Fruit fly (Drosophila melanogaster) whole organism, embryonic: Measurements from ENCODE around the gene CG13364.

Experiments used
- Bgb ChIP-seq: fragments of 200-800 bp; sonication (Bioruptor generic); IDR thresholded peaks from 2 replicates; pipeline ENCODE4 v1.3.6; 2022; ENCODE audit warnings: missing biosample characterization, missing genetic modification characterization; ENCODE audit not compliant: partially characterized antibody
- CG16779 ChIP-seq: fragments of 200-800 bp; sonication (Bioruptor generic); IDR thresholded peaks from 2 replicates; pipeline ENCODE4 v1.3.6; 2022; ENCODE audit warnings: missing biosample characterization, missing genetic modification characterization
- CG6813 ChIP-seq: fragments of 200-800 bp; sonication (Bioruptor generic); optimal IDR thresholded peaks from 2 replicates; lab custom pipeline; 2017; ENCODE audit warnings: missing biosample characterization, missing genetic modification characterization, mild to moderate bottlenecking, moderate library complexity, missing genetic modification reagents
- CG7556 ChIP-seq: fragments of 200-800 bp; sonication (Bioruptor generic); optimal IDR thresholded peaks from 2 replicates; lab custom pipeline; 2017; ENCODE audit warnings: missing biosample characterization, mild to moderate bottlenecking, missing genetic modification characterization
- Hr78 ChIP-seq, 2 experiments: fragments of 200-800 bp in 1 of 2; fragments of >200 bp in 1 of 2; sonication (Bioruptor generic) in 1 of 2; optimal IDR thresholded peaks; 2 replicates each; lab custom pipeline; 2017 to 2019; ENCODE audit warnings: missing biosample characterization in 2 of 2, missing genetic modification characterization in 2 of 2, mild to moderate bottlenecking in 1 of 2, moderate library complexity in 1 of 2
- Lim3 ChIP-seq: fragments of 200-800 bp; sonication (Bioruptor generic); IDR thresholded peaks from 2 replicates; pipeline ENCODE4 v1.3.6; 2022; ENCODE audit warnings: missing biosample characterization, missing genetic modification characterization
- NC2β ChIP-seq: fragments of 200-800 bp; sonication (Bioruptor generic); optimal IDR thresholded peaks from 2 replicates; lab custom pipeline; 2016; ENCODE audit warnings: missing biosample characterization, missing genetic modification characterization
- jigr1 ChIP-seq: fragments of 200-800 bp; sonication (Bioruptor generic); IDR thresholded peaks from 3 replicates; pipeline ENCODE4 v1.3.6; 2022; ENCODE audit warnings: missing biosample characterization, missing genetic modification characterization
- sens-2 ChIP-seq: fragments of 200-800 bp; sonication (Bioruptor generic); IDR thresholded peaks from 2 replicates; pipeline ENCODE4 v1.3.6; 2022; ENCODE audit warnings: missing biosample characterization, missing genetic modification characterization
- stc ChIP-seq: fragments of 200-800 bp; sonication (Bioruptor generic); IDR thresholded peaks from 2 replicates; pipeline ENCODE4 v1.3.6; 2022; ENCODE audit warnings: missing biosample characterization, missing genetic modification characterization

DNA sequence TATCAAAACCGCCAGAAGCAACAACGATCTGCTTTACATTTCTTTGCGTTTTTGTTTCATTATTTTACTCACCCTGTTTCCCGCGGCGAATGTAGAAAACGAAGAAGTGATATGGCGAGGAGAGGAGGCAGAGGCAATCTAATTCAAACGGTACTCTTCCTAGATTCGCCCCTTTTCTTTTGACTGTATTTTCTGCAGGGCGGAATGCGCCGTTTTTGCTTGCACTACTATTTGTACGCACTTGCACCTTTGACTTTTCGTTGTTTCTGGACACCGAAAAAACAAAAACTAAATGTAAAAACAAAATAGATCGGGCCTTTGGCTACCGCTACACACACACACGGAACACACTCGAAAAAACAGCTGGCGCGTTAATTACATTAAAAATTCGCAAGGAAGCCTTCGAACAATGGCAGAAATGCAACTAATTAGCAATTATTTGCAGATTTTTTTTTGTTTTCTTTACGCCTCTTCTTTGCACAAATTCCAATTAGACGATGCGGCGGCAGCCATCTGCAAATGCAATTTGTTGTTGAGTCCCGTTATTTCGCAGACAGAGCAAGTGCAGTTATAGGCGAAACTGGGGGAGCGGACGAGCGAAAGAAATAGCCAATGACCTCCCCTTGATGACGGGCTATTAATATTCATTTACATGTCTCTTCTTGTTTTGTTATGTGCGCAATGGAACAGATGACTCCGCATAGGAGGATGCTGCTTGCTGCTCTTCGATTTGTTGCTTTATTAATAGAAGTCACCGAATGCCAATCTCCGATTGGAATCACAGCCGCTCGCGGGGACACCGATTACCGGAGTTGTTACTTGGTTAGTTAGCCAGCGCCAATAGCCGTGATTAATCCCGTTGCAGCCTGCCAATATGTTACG is 5.5 kb downstream of the CG13364 start:
- TF ChIP-seq Lim3 (GFP tag; lab: Robert Waterston, UW) (no peak), CG16779 (GFP tag; lab: Robert Waterston, UW) (no peak), Bgb (GFP tag; lab: Robert Waterston, UW) (no peak), jigr1 (no peak), CG6813 (no peak), sens-2 (GFP tag; lab: Robert Waterston, UW) (no peak), Hr78 (GFP tag; optimal IDR thresholded peaks at IDR 0.05; lab: Kevin White, UChicago) (no peak), stc (GFP tag; lab: Robert Waterston, UW) (no peak), CG7556 (GFP tag; lab: Kevin White, UChicago) (no peak), NC2β (GFP tag; lab: Kevin White, UChicago) (no peak)
